Fruit fly (Drosophila melanogaster): ENCODE results near the gene CG5910.

CG5910 gene

DNA sequence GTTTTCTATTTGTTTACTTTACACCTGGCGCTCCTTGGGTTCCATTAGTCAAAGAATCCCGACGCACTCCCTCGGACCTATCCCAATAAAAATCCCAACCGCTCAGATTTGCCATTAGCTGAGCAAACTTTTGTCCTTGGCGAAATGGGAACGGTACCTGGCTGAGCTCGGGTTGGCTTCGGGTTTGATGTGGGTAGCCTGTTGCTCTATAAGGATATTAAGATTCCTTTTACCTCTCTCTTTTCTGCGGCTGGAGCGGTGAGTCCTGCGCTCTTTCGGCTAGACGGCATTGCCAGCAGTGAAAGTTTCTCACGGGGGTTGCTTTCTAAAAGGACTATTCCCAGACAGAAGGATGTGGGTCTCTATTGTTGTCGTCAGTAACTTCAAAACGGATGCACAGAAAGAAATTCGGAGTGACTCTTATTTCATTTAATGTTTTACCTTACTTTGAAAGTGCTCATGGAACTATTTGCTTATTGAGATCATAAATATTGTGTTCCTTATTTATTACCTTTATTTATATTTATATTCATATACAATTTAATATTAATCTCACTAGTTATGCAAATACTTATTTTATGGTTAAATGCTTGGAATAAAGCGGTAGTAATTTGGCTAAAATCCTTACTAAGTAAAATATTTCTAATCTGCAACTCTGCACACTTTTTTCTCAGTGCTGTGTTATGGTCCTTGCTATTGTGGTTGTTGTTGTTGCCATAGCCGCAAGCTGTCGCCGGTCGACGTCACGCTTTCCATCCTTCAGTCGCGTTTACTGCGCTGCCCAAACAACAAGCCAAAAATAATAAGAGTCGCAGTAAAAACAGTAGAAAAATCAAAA lies at the start of gene CG5910:
Gene CG5910 (plus strand): TSS at position 788 of the 838 bp plus-strand sequence.
- TF ChIP-seq Dfd (GFP tag; optimal IDR thresholded peaks at IDR 0.05) (no peak), Hr78 (GFP tag; optimal IDR thresholded peaks at IDR 0.05) (no peak), CG32264 (GFP tag; optimal IDR thresholded peaks at IDR 0.05) (no peak), Hr83 (GFP tag; optimal IDR thresholded peaks at IDR 0.05; ENCODE audit: poor library complexity, severe bottlenecking) (no peak), OdsH (GFP tag; optimal IDR thresholded peaks at IDR 0.05) (peak; percentile 69), Sp1 (GFP tag; optimal IDR thresholded peaks at IDR 0.05) (peak; percentile 85), Dif (GFP tag; optimal IDR thresholded peaks at IDR 0.05; ENCODE audit: partially characterized antibody) (no peak), tai (GFP tag; optimal IDR thresholded peaks at IDR 0.05) (no peak), Myc (optimal IDR thresholded peaks at IDR 0.05) (no peak), foxo (GFP tag; optimal IDR thresholded peaks at IDR 0.05) (no peak), rgr (GFP tag; optimal IDR thresholded peaks at IDR 0.05) (peak; percentile 63), Abd-B (GFP tag; optimal IDR thresholded peaks at IDR 0.05) (no peak), Rel (GFP tag; optimal IDR thresholded peaks at IDR 0.05) (no peak), Rel (tag; optimal IDR thresholded peaks at IDR 0.05) (peak; percentile 20), Jra (GFP tag; optimal IDR thresholded peaks at IDR 0.05) (no peak), lola (GFP tag; optimal IDR thresholded peaks at IDR 0.05) (no peak), sv (GFP tag; optimal IDR thresholded peaks at IDR 0.05) (peak; percentile 50), Vsx2 (GFP tag; optimal IDR thresholded peaks at IDR 0.05; ENCODE audit: partially characterized antibody) (no peak), GATAd (GFP tag; optimal IDR thresholded peaks at IDR 0.05) (no peak), br (GFP tag; optimal IDR thresholded peaks at IDR 0.05) (no peak), dl (GFP tag; optimal IDR thresholded peaks at IDR 0.05; ENCODE audit: insufficient read depth in 1 of 2, partially characterized antibody in 2 of 2) (no peak), CG9705 (GFP tag; optimal IDR thresholded peaks at IDR 0.05) (peak; percentile 58), ey (GFP tag; optimal IDR thresholded peaks at IDR 0.05) (peak; percentile 1), HLH106 (tag; optimal IDR thresholded peaks at IDR 0.05) (peak; percentile 78), jim (GFP tag; optimal IDR thresholded peaks at IDR 0.05) (no peak), Mio (GFP tag; optimal IDR thresholded peaks at IDR 0.05) (no peak), fru (GFP tag; optimal IDR thresholded peaks at IDR 0.05) (no peak), dmrt93B (GFP tag; optimal IDR thresholded peaks at IDR 0.05) (no peak), usp (GFP tag; optimal IDR thresholded peaks at IDR 0.05) (no peak), sage (GFP tag; optimal IDR thresholded peaks at IDR 0.05) (no peak), pan (optimal IDR thresholded peaks at IDR 0.05) (no peak), N (GFP tag; optimal IDR thresholded peaks at IDR 0.05) (no peak), psq (GFP tag; optimal IDR thresholded peaks at IDR 0.05) (peak; percentile 64), CrebA (GFP tag; optimal IDR thresholded peaks at IDR 0.05; ENCODE audit: borderline replicate concordance) (no peak), dsf (GFP tag; optimal IDR thresholded peaks at IDR 0.05; ENCODE audit: borderline replicate concordance) (no peak), brk (GFP tag; optimal IDR thresholded peaks at IDR 0.05) (no peak), h (GFP tag; optimal IDR thresholded peaks at IDR 0.05) (peak; percentile 55), woc (GFP tag; optimal IDR thresholded peaks at IDR 0.05) (peak; percentile 2), Hnf4 (GFP tag; optimal IDR thresholded peaks at IDR 0.05) (no peak)

DNA sequence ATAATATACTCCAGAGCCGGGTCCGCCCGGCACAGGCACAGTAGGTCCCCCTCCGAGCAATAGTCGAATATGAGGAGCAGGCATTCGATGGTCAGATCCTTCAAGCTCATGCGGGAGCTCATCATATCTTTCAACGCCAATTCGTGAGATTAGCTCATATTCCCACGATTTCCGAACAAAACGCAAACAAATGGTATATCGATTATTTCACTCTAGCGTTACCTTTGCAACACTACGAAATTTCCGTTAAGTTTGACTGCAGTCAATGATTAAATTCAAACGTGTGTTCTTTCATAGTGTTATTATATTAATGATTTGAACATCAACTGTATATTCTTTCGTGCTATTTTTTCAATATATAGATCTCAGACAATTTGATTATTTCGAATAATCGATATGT lies 48.9 kb upstream of the CG5910 start, which contains the start of gene CG33969:
Gene CG33969 (minus strand): TSS at position 197 of the 400 bp plus-strand sequence.
- no peak for TF ChIP-seq Hr78 (GFP tag; optimal IDR thresholded peaks at IDR 0.05)
- TF ChIP-seq ey (GFP tag; optimal IDR thresholded peaks at IDR 0.05), result no peak
- no peak for TF ChIP-seq Rel (GFP tag; optimal IDR thresholded peaks at IDR 0.05)
- peak; percentile 49 for TF ChIP-seq Rel (tag; optimal IDR thresholded peaks at IDR 0.05)
- TF ChIP-seq Vsx2 (GFP tag; optimal IDR thresholded peaks at IDR 0.05; ENCODE audit: partially characterized antibody), result no peak
- TF ChIP-seq Dfd (GFP tag; optimal IDR thresholded peaks at IDR 0.05), result no peak
- TF ChIP-seq CG32264 (GFP tag; optimal IDR thresholded peaks at IDR 0.05), result no peak
- no peak for TF ChIP-seq Abd-B (GFP tag; optimal IDR thresholded peaks at IDR 0.05)
- TF ChIP-seq rgr (GFP tag; optimal IDR thresholded peaks at IDR 0.05), result no peak
- peak; percentile 11 for TF ChIP-seq Jra (GFP tag; optimal IDR thresholded peaks at IDR 0.05)
- TF ChIP-seq h (GFP tag; optimal IDR thresholded peaks at IDR 0.05), result peak; percentile 8
- TF ChIP-seq fru (GFP tag; optimal IDR thresholded peaks at IDR 0.05), result no peak
- no peak for TF ChIP-seq GATAd (GFP tag; optimal IDR thresholded peaks at IDR 0.05)
- TF ChIP-seq brk (GFP tag; optimal IDR thresholded peaks at IDR 0.05), result no peak
- no peak for TF ChIP-seq usp (GFP tag; optimal IDR thresholded peaks at IDR 0.05)
- TF ChIP-seq Dif (GFP tag; optimal IDR thresholded peaks at IDR 0.05; ENCODE audit: partially characterized antibody), result no peak
- TF ChIP-seq HLH106 (tag; optimal IDR thresholded peaks at IDR 0.05), result no peak
- TF ChIP-seq psq (GFP tag; optimal IDR thresholded peaks at IDR 0.05), result no peak
- TF ChIP-seq Myc (optimal IDR thresholded peaks at IDR 0.05), result no peak
- TF ChIP-seq lola (GFP tag; optimal IDR thresholded peaks at IDR 0.05), result no peak
- TF ChIP-seq Sp1 (GFP tag; optimal IDR thresholded peaks at IDR 0.05), result no peak
- TF ChIP-seq sv (GFP tag; optimal IDR thresholded peaks at IDR 0.05), result no peak
- TF ChIP-seq dmrt93B (GFP tag; optimal IDR thresholded peaks at IDR 0.05), result no peak
